Fruit fly (Drosophila melanogaster) whole organism, embryonic: ENCODE results near the gene Mics1.

Experiments
- Aef1 ChIP-seq: fragments of 200-800 bp; sonication (Bioruptor generic); IDR thresholded peaks from 3 replicates; pipeline ENCODE4 v1.3.6; 2022; ENCODE audit warnings: missing biosample characterization, missing genetic modification characterization
- B-H2 ChIP-seq: fragments of 200-800 bp; sonication (Bioruptor generic); optimal IDR thresholded peaks from 2 replicates; lab custom pipeline; 2018; ENCODE audit warnings: missing biosample characterization, mild to moderate bottlenecking, missing genetic modification characterization
- Bgb ChIP-seq: fragments of 200-800 bp; sonication (Bioruptor generic); IDR thresholded peaks from 2 replicates; pipeline ENCODE4 v1.3.6; 2022; ENCODE audit warnings: missing biosample characterization, missing genetic modification characterization; ENCODE audit not compliant: partially characterized antibody
- CG11456 ChIP-seq: fragments of 200-800 bp; sonication (Bioruptor generic); IDR thresholded peaks from 3 replicates; pipeline ENCODE4 v1.3.6; 2022; ENCODE audit warnings: missing biosample characterization, missing genetic modification characterization
- CG12071 ChIP-seq: fragments of 200-800 bp; sonication (Bioruptor generic); optimal IDR thresholded peaks from 3 replicates; lab custom pipeline; 2018; ENCODE audit warnings: missing biosample characterization, mild to moderate bottlenecking, missing genetic modification characterization
- CG12391 ChIP-seq: fragments of 200-800 bp; sonication (Bioruptor generic); optimal IDR thresholded peaks from 3 replicates; lab custom pipeline; 2018; ENCODE audit warnings: missing biosample characterization, mild to moderate bottlenecking, missing genetic modification characterization, moderate library complexity
- CG12769 ChIP-seq: fragments of 200-800 bp; sonication (Bioruptor generic); optimal IDR thresholded peaks from 2 replicates; lab custom pipeline; 2019; ENCODE audit warnings: missing biosample characterization, mild to moderate bottlenecking, missing genetic modification characterization, moderate library complexity
- CG13287 ChIP-seq: fragments of 200-800 bp; sonication (Bioruptor generic); IDR thresholded peaks from 2 replicates; pipeline ENCODE4 v1.3.6; 2022; ENCODE audit warnings: missing biosample characterization, missing genetic modification characterization; ENCODE audit not compliant: partially characterized antibody
- CG13624 ChIP-seq: fragments of 200-800 bp; sonication (Bioruptor generic); optimal IDR thresholded peaks from 2 replicates; lab custom pipeline; 2016; ENCODE audit warnings: missing biosample characterization, missing genetic modification characterization
- CG14441 ChIP-seq: fragments of 200-800 bp; sonication (Bioruptor generic); IDR thresholded peaks from 2 replicates; pipeline ENCODE4 v1.3.6; 2022; ENCODE audit warnings: missing biosample characterization, missing genetic modification characterization
- CG15269 ChIP-seq: fragments of 200-800 bp; sonication (Bioruptor generic); optimal IDR thresholded peaks from 2 replicates; lab custom pipeline; 2018; ENCODE audit warnings: missing biosample characterization, mild to moderate bottlenecking, missing genetic modification characterization, moderate library complexity
- CG1529 ChIP-seq: fragments of 200-800 bp; sonication (Bioruptor generic); optimal IDR thresholded peaks from 3 replicates; lab custom pipeline; 2018; ENCODE audit warnings: missing biosample characterization, missing genetic modification characterization
- CG15601 ChIP-seq: fragments of 200-800 bp; sonication (Bioruptor generic); optimal IDR thresholded peaks from 3 replicates; lab custom pipeline; 2019; ENCODE audit warnings: missing biosample characterization, mild to moderate bottlenecking, missing genetic modification characterization, moderate library complexity
- CG15696 ChIP-seq: fragments of 200-800 bp; sonication (Bioruptor generic); optimal IDR thresholded peaks from 2 replicates; lab custom pipeline; 2019; ENCODE audit warnings: missing biosample characterization, mild to moderate bottlenecking, missing genetic modification characterization, moderate library complexity
- CG2116 ChIP-seq: fragments of 200-800 bp; sonication (Bioruptor generic); optimal IDR thresholded peaks from 3 replicates; lab custom pipeline; 2018; ENCODE audit warnings: missing biosample characterization, mild to moderate bottlenecking, missing genetic modification characterization
- CG32772 ChIP-seq: fragments of 200-800 bp; sonication (Bioruptor generic); IDR thresholded peaks from 2 replicates; pipeline ENCODE4 v1.3.6; 2022; ENCODE audit warnings: missing biosample characterization, missing genetic modification characterization
- CG4820 ChIP-seq: fragments of 200-800 bp; sonication (Bioruptor generic); optimal IDR thresholded peaks from 3 replicates; lab custom pipeline; 2016; ENCODE audit warnings: missing biosample characterization, missing genetic modification characterization
- CG6765 ChIP-seq: fragments of 200-800 bp; sonication (Bioruptor generic); optimal IDR thresholded peaks from 3 replicates; lab custom pipeline; 2017; ENCODE audit warnings: missing biosample characterization, mild to moderate bottlenecking, missing genetic modification characterization
- CHES-1-like ChIP-seq: fragments of 200-800 bp; sonication (Bioruptor generic); optimal IDR thresholded peaks from 2 replicates; lab custom pipeline; 2016; ENCODE audit warnings: missing biosample characterization, missing genetic modification characterization
- D19B ChIP-seq: fragments of 200-800 bp; sonication (Bioruptor generic); optimal IDR thresholded peaks from 2 replicates; lab custom pipeline; 2017; ENCODE audit warnings: missing biosample characterization, mild to moderate bottlenecking, missing genetic modification characterization
- Dad ChIP-seq: fragments of 200-800 bp; sonication (Bioruptor generic); optimal IDR thresholded peaks from 3 replicates; lab custom pipeline; 2016; ENCODE audit warnings: missing biosample characterization, missing genetic modification characterization
- Dip3 ChIP-seq: fragments of 200-800 bp; sonication (Bioruptor generic); optimal IDR thresholded peaks from 3 replicates; lab custom pipeline; 2016; ENCODE audit warnings: missing biosample characterization, missing genetic modification characterization
- E2f2 ChIP-seq: fragments of 200-800 bp; sonication (Bioruptor generic); IDR thresholded peaks from 2 replicates; pipeline ENCODE4 v1.3.6; 2022; ENCODE audit warnings: missing biosample characterization, missing genetic modification characterization
- Eip74EF ChIP-seq, 2 experiments: fragments of 200-800 bp in 1 of 2; fragments of >200 bp in 1 of 2; sonication (Bioruptor generic) in 1 of 2; optimal IDR thresholded peaks; 2 replicates each; lab custom pipeline; 2017 to 2019; ENCODE audit warnings: missing biosample characterization in 2 of 2, missing genetic modification characterization in 2 of 2, mild to moderate bottlenecking in 1 of 2, moderate library complexity in 1 of 2
- Fer1 ChIP-seq: fragments of 200-800 bp; sonication (Bioruptor generic); optimal IDR thresholded peaks from 2 replicates; lab custom pipeline; 2017; ENCODE audit warnings: missing biosample characterization, mild to moderate bottlenecking, missing genetic modification characterization
- HmgD ChIP-seq: fragments of 200-800 bp; sonication (Bioruptor generic); optimal IDR thresholded peaks from 3 replicates; lab custom pipeline; 2016; ENCODE audit warnings: missing biosample characterization, missing genetic modification characterization
- Hmx ChIP-seq: fragments of 200-800 bp; sonication (Bioruptor generic); optimal IDR thresholded peaks from 2 replicates; lab custom pipeline; 2016; ENCODE audit warnings: missing biosample characterization, missing genetic modification characterization
- Hr78 ChIP-seq, 2 experiments: fragments of 200-800 bp in 1 of 2; fragments of >200 bp in 1 of 2; sonication (Bioruptor generic) in 1 of 2; optimal IDR thresholded peaks; 2 replicates each; lab custom pipeline; 2017 to 2019; ENCODE audit warnings: missing biosample characterization in 2 of 2, missing genetic modification characterization in 2 of 2, mild to moderate bottlenecking in 1 of 2, moderate library complexity in 1 of 2
- Mrtf ChIP-seq: fragments of 200-800 bp; sonication (Bioruptor generic); IDR thresholded peaks from 3 replicates; pipeline ENCODE4 v1.3.6; 2022; ENCODE audit warnings: missing biosample characterization, missing genetic modification characterization
- NC2α ChIP-seq: fragments of 200-800 bp; sonication (Bioruptor generic); optimal IDR thresholded peaks from 2 replicates; lab custom pipeline; 2016; ENCODE audit warnings: missing biosample characterization, missing genetic modification characterization
- Nf-YA ChIP-seq: fragments of 200-800 bp; sonication (Bioruptor generic); IDR thresholded peaks from 2 replicates; pipeline ENCODE4 v1.3.6; 2022; ENCODE audit warnings: missing biosample characterization, missing genetic modification characterization
- Stat92E ChIP-seq, 3 experiments: fragments of >200 bp in 2 of 3; fragments of 200-800 bp in 1 of 3; sonication (Bioruptor generic) in 1 of 3; optimal IDR thresholded peaks; 2 replicates each; lab custom pipeline; 2017 to 2019; ENCODE audit warnings: missing biosample characterization in 3 of 3, missing genetic modification characterization in 3 of 3, mild to moderate bottlenecking in 1 of 3, moderate library complexity in 1 of 3
- Taf1 ChIP-seq: fragments of 200-800 bp; sonication (Bioruptor generic); IDR thresholded peaks from 2 replicates; pipeline ENCODE4 v1.3.6; 2022; ENCODE audit warnings: missing biosample characterization, missing genetic modification characterization
- al ChIP-seq: fragments of 200-800 bp; sonication (Bioruptor generic); IDR thresholded peaks from 2 replicates; pipeline ENCODE4 v1.3.6; 2022; ENCODE audit warnings: missing biosample characterization, missing genetic modification characterization
- amos ChIP-seq: fragments of 200-800 bp; sonication (Bioruptor generic); IDR thresholded peaks from 2 replicates; pipeline ENCODE4 v1.3.6; 2022; ENCODE audit warnings: missing biosample characterization, missing genetic modification characterization; ENCODE audit not compliant: partially characterized antibody
- ash1 ChIP-seq: fragments of 200-800 bp; sonication (Bioruptor generic); optimal IDR thresholded peaks from 2 replicates; lab custom pipeline; 2018; ENCODE audit warnings: missing biosample characterization, mild to moderate bottlenecking, missing genetic modification characterization
- cad ChIP-seq: fragments of >200 bp; optimal IDR thresholded peaks from 2 replicates; lab custom pipeline; 2017; ENCODE audit warnings: missing biosample characterization, missing genetic modification characterization
- dmrt99B ChIP-seq: fragments of 200-800 bp; sonication (Bioruptor generic); optimal IDR thresholded peaks from 2 replicates; lab custom pipeline; 2018; ENCODE audit warnings: missing biosample characterization, mild to moderate bottlenecking, missing genetic modification characterization, moderate library complexity
- gro ChIP-seq: fragments of 200-800 bp; sonication (Bioruptor generic); optimal IDR thresholded peaks from 2 replicates; lab custom pipeline; 2016; ENCODE audit warnings: missing biosample characterization, missing genetic modification characterization
- ind ChIP-seq: fragments of 200-800 bp; sonication (Bioruptor generic); optimal IDR thresholded peaks from 3 replicates; lab custom pipeline; 2016; ENCODE audit warnings: missing biosample characterization, missing genetic modification characterization
- jigr1 ChIP-seq: fragments of 200-800 bp; sonication (Bioruptor generic); IDR thresholded peaks from 3 replicates; pipeline ENCODE4 v1.3.6; 2022; ENCODE audit warnings: missing biosample characterization, missing genetic modification characterization
- jumu ChIP-seq: fragments of 200-800 bp; sonication (Bioruptor generic); optimal IDR thresholded peaks from 3 replicates; lab custom pipeline; 2016; ENCODE audit warnings: missing biosample characterization, missing genetic modification characterization
- maf-S ChIP-seq: fragments of 200-800 bp; sonication (Bioruptor generic); optimal IDR thresholded peaks from 2 replicates; lab custom pipeline; 2016; ENCODE audit warnings: missing biosample characterization, missing genetic modification characterization
- mld ChIP-seq: fragments of 200-800 bp; sonication (Bioruptor generic); IDR thresholded peaks from 3 replicates; pipeline ENCODE4 v1.3.6; 2022; ENCODE audit warnings: missing biosample characterization, missing genetic modification characterization; ENCODE audit not compliant: partially characterized antibody
- psq ChIP-seq: fragments of 200-800 bp; sonication (Bioruptor generic); optimal IDR thresholded peaks from 2 replicates; lab custom pipeline; 2017; ENCODE audit warnings: missing biosample characterization, missing genetic modification characterization
- ranshi ChIP-seq: fragments of 200-800 bp; sonication (Bioruptor generic); IDR thresholded peaks from 2 replicates; pipeline ENCODE4 v1.3.6; 2022; ENCODE audit warnings: missing biosample characterization, missing genetic modification characterization
- repo ChIP-seq: fragments of 200-800 bp; sonication (Bioruptor generic); optimal IDR thresholded peaks from 2 replicates; lab custom pipeline; 2016; ENCODE audit warnings: missing biosample characterization, missing genetic modification characterization
- ro ChIP-seq: fragments of 200-800 bp; sonication (Bioruptor generic); IDR thresholded peaks from 2 replicates; pipeline ENCODE4 v1.3.6; 2022; ENCODE audit warnings: missing biosample characterization, missing genetic modification characterization
- tin ChIP-seq: fragments of 200-800 bp; sonication (Bioruptor generic); optimal IDR thresholded peaks from 3 replicates; lab custom pipeline; 2016; ENCODE audit warnings: missing biosample characterization, missing genetic modification characterization
- wdn ChIP-seq: fragments of 200-800 bp; sonication (Bioruptor generic); IDR thresholded peaks from 2 replicates; pipeline ENCODE4 v1.3.6; 2022; ENCODE audit warnings: missing biosample characterization, missing genetic modification characterization
- zfh2 ChIP-seq: fragments of 200-800 bp; sonication (Bioruptor generic); optimal IDR thresholded peaks from 2 replicates; lab custom pipeline; 2016; ENCODE audit warnings: missing biosample characterization, missing genetic modification characterization

Gene Mics1

DNA sequence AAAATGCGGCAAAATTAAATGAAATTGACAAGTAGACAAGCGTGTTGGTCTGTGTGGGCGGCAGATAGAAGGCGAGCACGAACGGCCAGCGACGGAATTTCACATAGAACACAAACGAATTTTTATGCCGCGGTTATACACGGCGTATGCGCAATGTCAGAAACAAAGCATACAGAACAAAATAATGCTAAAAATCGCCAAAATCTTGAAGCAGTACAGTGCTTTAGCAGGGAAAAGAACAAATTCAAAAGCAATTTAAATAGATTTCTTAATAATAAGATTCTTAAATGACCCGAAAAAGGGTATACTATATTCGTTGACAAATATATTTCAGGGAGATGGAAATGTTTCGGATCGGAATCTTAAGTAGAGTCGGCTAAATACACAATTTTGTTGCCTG, 1.7 kb downstream of the Mics1 start (continued):
- peak; percentile 43; the same call in 1 of the 2 replicates for TF ChIP-seq CG14441
- TF ChIP-seq ranshi (GFP tag; lab: Robert Waterston, UW) = 0 out of 2 replicates have a peak, but pooled peaks have one; percentile 14
- no peak for TF ChIP-seq jumu
- peak; percentile 15 for TF ChIP-seq dmrt99B (tag; lab: Kevin White, UChicago)
- TF ChIP-seq wdn (GFP tag; lab: Robert Waterston, UW) = no peak
- no peak for TF ChIP-seq CG15601
- TF ChIP-seq psq (GFP tag; lab: Kevin White, UChicago) = no peak
- TF ChIP-seq Eip74EF (GFP tag; optimal IDR thresholded peaks at IDR 0.05; lab: Kevin White, UChicago) = no peak
- no peak for TF ChIP-seq ash1 (GFP tag; lab: Kevin White, UChicago)
- TF ChIP-seq B-H2 = no peak
- TF ChIP-seq Dad (GFP tag; lab: Kevin White, UChicago) = no peak
- TF ChIP-seq tin (GFP tag; lab: Kevin White, UChicago) = no peak
- TF ChIP-seq gro (GFP tag; lab: Kevin White, UChicago) = no peak
- TF ChIP-seq repo (GFP tag; lab: Kevin White, UChicago) = no peak
- no peak for TF ChIP-seq Hmx
- no peak for TF ChIP-seq CG32772 (GFP tag; lab: Robert Waterston, UW)
- TF ChIP-seq Bgb (GFP tag; lab: Robert Waterston, UW) = no peak
- TF ChIP-seq CG1529 = no peak
- TF ChIP-seq Aef1 (GFP tag; lab: Robert Waterston, UW) = no peak
- no peak for TF ChIP-seq CG6765 (GFP tag; lab: Kevin White, UChicago)
- no peak for TF ChIP-seq HmgD (GFP tag; lab: Kevin White, UChicago)
- 0 out of 2 replicates have a peak, but pooled peaks have one; percentile 9 for TF ChIP-seq Nf-YA (GFP tag; lab: Robert Waterston, UW)
- TF ChIP-seq CG15269 (tag; lab: Kevin White, UChicago) = peak; percentile 27
- peak; percentile 36 for TF ChIP-seq ind (GFP tag; lab: Kevin White, UChicago)
- no peak for TF ChIP-seq CG4820 (GFP tag; lab: Kevin White, UChicago)
- TF ChIP-seq Taf1 (GFP tag; lab: Robert Waterston, UW) = no peak
- TF ChIP-seq CG2116 (GFP tag; lab: Kevin White, UChicago) = no peak
- peak; percentile 43 for TF ChIP-seq Dip3
- peak; percentile 5 for TF ChIP-seq D19B (GFP tag; lab: Kevin White, UChicago)
- TF ChIP-seq cad (GFP tag; lab: Kevin White, UChicago) = no peak
- no peak for TF ChIP-seq Mrtf (GFP tag; lab: Robert Waterston, UW)
- peak; percentile 53 for TF ChIP-seq CG12769 (tag; lab: Kevin White, UChicago)
- peak; percentile 28 for TF ChIP-seq zfh2 (GFP tag; lab: Kevin White, UChicago)
- no peak for TF ChIP-seq Hr78 (GFP tag; optimal IDR thresholded peaks at IDR 0.05; lab: Kevin White, UChicago)
- no peak for TF ChIP-seq CG13287 (GFP tag; lab: Robert Waterston, UW)
- TF ChIP-seq jigr1 (GFP tag; lab: Robert Waterston, UW) = no peak
- TF ChIP-seq amos (GFP tag; lab: Robert Waterston, UW) = no peak
- peak; percentile 33 for TF ChIP-seq CG13624 (GFP tag; lab: Kevin White, UChicago)
- TF ChIP-seq E2f2 (GFP tag; lab: Robert Waterston, UW) = no peak
- no peak for TF ChIP-seq CG12391
- TF ChIP-seq al = peak; percentile 44; the same call in 1 of the 2 replicates
- no peak for TF ChIP-seq mld
- TF ChIP-seq maf-S (GFP tag; lab: Kevin White, UChicago) = no peak
- no peak for TF ChIP-seq CG15696 (tag; lab: Kevin White, UChicago)
- TF ChIP-seq Stat92E (GFP tag; optimal IDR thresholded peaks at IDR 0.05; lab: Kevin White, UChicago) = no peak
- TF ChIP-seq Fer1 (GFP tag; lab: Kevin White, UChicago) = no peak
- no peak for TF ChIP-seq CG12071
- no peak for TF ChIP-seq CHES-1-like (GFP tag; lab: Kevin White, UChicago)
- no peak for TF ChIP-seq ro
- TF ChIP-seq NC2α (GFP tag; lab: Kevin White, UChicago) = no peak
- TF ChIP-seq CG11456 (GFP tag; lab: Robert Waterston, UW) = no peak
